Worm (Caenorhabditis elegans) whole organism, L1 larva: ENCODE measurements around the gene mrps-33.

Experiments
- C16A3.4 ChIP-seq: fragments of 150-350 bp; optimal IDR thresholded peaks from 2 replicates; lab custom pipeline; 2014; ENCODE audit warnings: missing biosample characterization, missing genetic modification characterization
- F16B12.6 ChIP-seq: fragments of 150-350 bp; optimal IDR thresholded peaks from 2 replicates; lab custom pipeline; 2014; ENCODE audit warnings: missing biosample characterization, missing genetic modification characterization
- aly-2 ChIP-seq: fragments of 150-350 bp; optimal IDR thresholded peaks from 2 replicates; lab custom pipeline; 2014; ENCODE audit warnings: missing biosample characterization, missing genetic modification characterization
- blmp-1 ChIP-seq: fragments of 150-350 bp; optimal IDR thresholded peaks from 2 replicates; lab custom pipeline; 2014; ENCODE audit warnings: missing biosample characterization, missing genetic modification characterization
- ceh-82 ChIP-seq, 3 experiments: fragments of 150-350 bp in 1 of 3; sonication (generic microtip) in 2 of 3; optimal IDR thresholded peaks; 2 replicates each; lab custom pipeline; 2014 to 2017; ENCODE audit warnings: missing biosample characterization in 3 of 3, missing genetic modification characterization in 3 of 3
- dpl-1 ChIP-seq, 3 experiments: fragments of 150-350 bp in 2 of 3; sonication (generic microtip) in 1 of 3; optimal IDR thresholded peaks; 2 replicates each; lab custom pipeline; 2014 to 2017; ENCODE audit warnings: missing biosample characterization in 3 of 3, missing genetic modification characterization in 3 of 3, missing genetic modification reagents in 3 of 3
- efl-1 ChIP-seq, 4 experiments: fragments of 150-350 bp; optimal IDR thresholded peaks in 3 of 4; peaks in 1 of 4; 1 replicate in 1 of 4; 2 replicates in 3 of 4; lab custom pipeline; 2014; ENCODE audit warnings: missing biosample characterization in 2 of 4, missing genetic modification characterization in 2 of 4, missing genetic modification reagents in 2 of 4
- fkh-8 ChIP-seq: sonication (generic microtip); optimal IDR thresholded peaks from 2 replicates; lab custom pipeline; 2016; ENCODE audit warnings: mild to moderate bottlenecking, missing genetic modification characterization, missing compliant biosample characterization
- hlh-17 ChIP-seq: fragments of 200-800 bp; sonication (Bioruptor generic); optimal IDR thresholded peaks from 2 replicates; lab custom pipeline; 2018; ENCODE audit warnings: missing genetic modification characterization, mild to moderate bottlenecking, missing compliant biosample characterization, moderate library complexity, borderline replicate concordance
- lin-35 ChIP-seq, 2 experiments: fragments of 150-350 bp; optimal IDR thresholded peaks; 2 replicates each; lab custom pipeline; 2014; ENCODE audit warnings: missing biosample characterization in 2 of 2, missing genetic modification characterization in 2 of 2, missing genetic modification reagents in 2 of 2
- lsy-2 ChIP-seq, 2 experiments: fragments of 150-350 bp; optimal IDR thresholded peaks; 2 replicates each; lab custom pipeline; 2014; ENCODE audit warnings: missing biosample characterization in 2 of 2, missing genetic modification characterization in 2 of 2
- mep-1 ChIP-seq: fragments of 150-350 bp; optimal IDR thresholded peaks from 2 replicates; lab custom pipeline; 2014; ENCODE audit warnings: missing biosample characterization, missing genetic modification characterization
- nhr-20 ChIP-seq: sonication (generic microtip); optimal IDR thresholded peaks from 2 replicates; lab custom pipeline; 2016; ENCODE audit warnings: mild to moderate bottlenecking, missing genetic modification characterization, missing compliant biosample characterization
- nhr-47 ChIP-seq: sonication (generic microtip); optimal IDR thresholded peaks from 2 replicates; lab custom pipeline; 2016; ENCODE audit warnings: mild to moderate bottlenecking, missing genetic modification characterization, moderate library complexity, missing compliant biosample characterization
- nhr-71 ChIP-seq: sonication (generic microtip); optimal IDR thresholded peaks from 2 replicates; lab custom pipeline; 2016; ENCODE audit warnings: mild to moderate bottlenecking, missing genetic modification characterization, moderate library complexity, missing compliant biosample characterization
- nhr-90 ChIP-seq: sonication (generic microtip); optimal IDR thresholded peaks from 2 replicates; lab custom pipeline; 2016; ENCODE audit warnings: mild to moderate bottlenecking, missing genetic modification characterization, missing compliant biosample characterization; ENCODE audit not compliant: poor library complexity
- skn-1 ChIP-seq: fragments of 150-350 bp; optimal IDR thresholded peaks from 2 replicates; lab custom pipeline; 2014; ENCODE audit warnings: missing biosample characterization, missing genetic modification characterization
- snu-23 ChIP-seq: sonication (generic microtip); optimal IDR thresholded peaks from 2 replicates; lab custom pipeline; 2016; ENCODE audit warnings: missing genetic modification characterization, missing compliant biosample characterization
- swsn-7 ChIP-seq: sonication (generic microtip); optimal IDR thresholded peaks from 2 replicates; lab custom pipeline; 2016; ENCODE audit warnings: missing genetic modification characterization, missing compliant biosample characterization
- tlp-1 ChIP-seq: fragments of 150-350 bp; optimal IDR thresholded peaks from 2 replicates; lab custom pipeline; 2014; ENCODE audit warnings: missing biosample characterization, missing genetic modification characterization
- xbp-1 ChIP-seq: sonication (generic microtip); optimal IDR thresholded peaks from 2 replicates; lab custom pipeline; 2016; ENCODE audit warnings: missing genetic modification characterization, missing compliant biosample characterization
- zag-1 ChIP-seq: fragments of 150-350 bp; optimal IDR thresholded peaks from 2 replicates; lab custom pipeline; 2014; ENCODE audit warnings: missing biosample characterization, missing genetic modification characterization

mrps-33 gene

DNA sequence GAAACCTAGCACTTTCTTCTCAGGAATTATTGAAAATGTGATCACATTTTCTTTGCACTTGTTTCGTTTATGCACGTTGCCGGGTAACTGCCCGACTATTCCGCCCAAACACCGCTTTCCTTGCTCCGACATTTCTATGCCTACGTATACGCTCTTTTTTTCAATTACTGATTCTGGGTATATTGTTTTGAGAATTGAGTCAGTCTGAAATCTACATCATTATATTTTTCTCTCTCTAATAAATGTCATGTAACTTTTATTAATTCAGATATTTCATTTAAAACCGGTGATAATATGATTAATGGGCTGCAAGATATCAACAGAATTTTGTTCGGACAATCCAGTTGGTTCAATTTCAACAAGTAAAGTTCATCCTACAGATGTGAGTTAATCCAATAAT lies 42.4 kb downstream of the mrps-33 start, which contains the start of gene ttll-11 (continued):
- TF ChIP-seq fkh-8 = peak; percentile 76
- TF ChIP-seq, all 84 proteins: peak for 3

DNA sequence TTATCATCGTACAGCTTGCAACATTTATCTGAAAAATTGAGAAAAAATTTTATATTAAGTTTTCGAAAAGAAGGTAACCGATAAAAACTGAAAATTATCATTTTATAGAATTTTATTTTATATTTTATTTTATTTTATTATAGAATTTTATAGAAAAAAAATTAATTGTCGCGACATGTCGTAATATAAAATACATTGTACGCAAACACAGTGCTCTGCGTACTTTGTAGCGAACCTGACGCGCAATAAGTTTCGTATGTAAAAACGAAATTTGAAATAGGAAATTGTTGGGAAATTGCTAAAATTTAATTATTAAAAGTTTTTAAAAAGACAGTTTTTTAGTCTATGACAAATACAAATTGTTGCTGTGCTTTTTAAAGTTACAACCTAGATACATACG lies 48.3 kb downstream of the mrps-33 start, which contains the start of the genes hst-1 and ints-6:
Gene hst-1 (minus strand): TSS at position 28 of the 400 bp plus-strand sequence.
Gene ints-6 (plus strand): TSS at position 260 of the 400 bp plus-strand sequence.
- no peak for TF ChIP-seq aly-2 (tag; lab: Kevin White, UChicago)
- TF ChIP-seq snu-23 = peak; percentile 46
- peak in 1 of 2 experiments; percentile 29 for TF ChIP-seq lin-35 (GFP tag; optimal IDR thresholded peaks at IDR 0.05; lab: Kevin White, UChicago)
- no peak for TF ChIP-seq ceh-82 (tag; optimal IDR thresholded peaks at IDR 0.05; lab: Kevin White, UChicago)
- peak; percentile 76 for TF ChIP-seq F16B12.6 (tag; lab: Kevin White, UChicago)
- TF ChIP-seq nhr-71 (tag; lab: Kevin White, UChicago) = peak; percentile 38
- TF ChIP-seq lsy-2 (tag; optimal IDR thresholded peaks at IDR 0.05; lab: Kevin White, UChicago) = peak; percentile 40 to 56
- peak in 2 of 3 experiments; percentile 27 to 56 for TF ChIP-seq dpl-1 (GFP tag; optimal IDR thresholded peaks at IDR 0.05; lab: Kevin White, UChicago)
- TF ChIP-seq skn-1 (tag; lab: Kevin White, UChicago) = peak; percentile 41
- TF ChIP-seq zag-1 (tag; lab: Kevin White, UChicago) = no peak
- no peak for TF ChIP-seq nhr-90 (tag; lab: Kevin White, UChicago)
- TF ChIP-seq xbp-1 = peak; percentile 28
- TF ChIP-seq nhr-20 = peak; percentile 21
- peak; percentile 16 for TF ChIP-seq C16A3.4 (tag; lab: Kevin White, UChicago)
- peak; percentile 51 for TF ChIP-seq mep-1 (tag; lab: Kevin White, UChicago)
- no peak for TF ChIP-seq tlp-1
- peak; percentile 14 to 35 for TF ChIP-seq efl-1 (optimal IDR thresholded peaks at IDR 0.05; lab: Kevin White, UChicago)
- peak; percentile 40 to 88 for TF ChIP-seq efl-1 (GFP tag; optimal IDR thresholded peaks at IDR 0.05 in 1 of 2; lab: Kevin White, UChicago)
- TF ChIP-seq nhr-47 (tag; lab: Kevin White, UChicago) = peak; percentile 32
- TF ChIP-seq hlh-17 (GFP tag; lab: Kevin White, UChicago) = no peak
- peak; percentile 9 for TF ChIP-seq swsn-7 (tag; lab: Kevin White, UChicago)
- peak; percentile 4 for TF ChIP-seq blmp-1
